Worm (Caenorhabditis elegans) whole organism, L3 larva: Measurements from ENCODE around the gene C11H1.7.

Experiments used
- ceh-82 ChIP-seq: fragments of 150-350 bp; optimal IDR thresholded peaks from 2 replicates; lab custom pipeline; 2014; ENCODE audit warnings: missing biosample characterization, missing genetic modification characterization
- ceh-9 ChIP-seq: sonication (generic microtip); optimal IDR thresholded peaks from 2 replicates; lab custom pipeline; 2018; ENCODE audit warnings: missing biosample characterization, missing genetic modification characterization
- fos-1 ChIP-seq: fragments of 150-350 bp; optimal IDR thresholded peaks from 2 replicates; lab custom pipeline; 2014; ENCODE audit warnings: missing biosample characterization, missing genetic modification characterization
- hmg-11 ChIP-seq: sonication (generic microtip); optimal IDR thresholded peaks from 2 replicates; lab custom pipeline; 2016; ENCODE audit warnings: missing genetic modification characterization, missing compliant biosample characterization
- nhr-237 ChIP-seq: fragments of 150-350 bp; optimal IDR thresholded peaks from 2 replicates; lab custom pipeline; 2014; ENCODE audit warnings: missing biosample characterization, missing genetic modification characterization
- nhr-43 ChIP-seq: sonication (generic microtip); optimal IDR thresholded peaks from 2 replicates; lab custom pipeline; 2016; ENCODE audit warnings: mild to moderate bottlenecking, missing genetic modification characterization, missing compliant biosample characterization; ENCODE audit not compliant: poor library complexity, severe bottlenecking
- skn-1 ChIP-seq: fragments of 150-350 bp; optimal IDR thresholded peaks from 2 replicates; lab custom pipeline; 2014; ENCODE audit warnings: missing biosample characterization, missing genetic modification characterization
- ztf-11 ChIP-seq: fragments of 150-350 bp; optimal IDR thresholded peaks from 2 replicates; lab custom pipeline; 2014; ENCODE audit warnings: missing biosample characterization, missing genetic modification characterization
- ztf-4 ChIP-seq: fragments of 150-350 bp; optimal IDR thresholded peaks from 2 replicates; lab custom pipeline; 2014; ENCODE audit warnings: missing biosample characterization, missing genetic modification characterization

Gene C11H1.7

ce11 chrX:14377169-14377568 is 50.0 kb downstream of the C11H1.7 start, which contains the start of gene Y60A9A.1:
Gene Y60A9A.1, minus strand, starts transcription at chrX:14377269.
- TF ChIP-seq hmg-11 (no peak), ztf-11 (tag; lab: Kevin White, UChicago) (no peak), nhr-43 (tag; lab: Kevin White, UChicago) (no peak), nhr-237 (tag; lab: Kevin White, UChicago) (no peak), ztf-4 (tag; lab: Kevin White, UChicago) (no peak), ceh-9 (no peak), fos-1 (tag; lab: Kevin White, UChicago) (no peak), ceh-82 (tag; lab: Kevin White, UChicago) (no peak), skn-1 (tag; lab: Kevin White, UChicago) (no peak)
